Worm (Caenorhabditis elegans) whole organism, L4 larva: ENCODE measurements around the gene adt-1.

Experiments
- ama-1 ChIP-seq: fragments of 150-350 bp; optimal IDR thresholded peaks from 2 replicates; lab custom pipeline; 2014; ENCODE audit warnings: inconsistent platforms, mixed read lengths
- ceh-82 ChIP-seq: sonication (generic microtip); optimal IDR thresholded peaks from 2 replicates; lab custom pipeline; 2017; ENCODE audit warnings: missing biosample characterization, missing genetic modification characterization
- dmd-6 ChIP-seq: fragments of 200-800 bp; sonication (Bioruptor generic); IDR thresholded peaks from 2 replicates; pipeline ENCODE4 v1.3.6; 2022; ENCODE audit warnings: missing genetic modification reagents, missing genetic modification characterization, missing compliant biosample characterization
- fkh-10 ChIP-seq: fragments of 150-350 bp; optimal IDR thresholded peaks from 2 replicates; lab custom pipeline; 2014; ENCODE audit warnings: missing biosample characterization, missing genetic modification reagents, missing genetic modification characterization
- nhr-111 ChIP-seq: fragments of 200-800 bp; sonication (Bioruptor generic); optimal IDR thresholded peaks from 2 replicates; lab custom pipeline; 2018; ENCODE audit warnings: mild to moderate bottlenecking, missing genetic modification characterization, missing compliant biosample characterization
- nhr-25 ChIP-seq: sonication (generic microtip); optimal IDR thresholded peaks from 2 replicates; lab custom pipeline; 2017; ENCODE audit warnings: missing genetic modification characterization, mild to moderate bottlenecking, missing compliant biosample characterization, antibody characterized with exemption, moderate library complexity, borderline replicate concordance; ENCODE audit not compliant: insufficient read depth
- saeg-2 ChIP-seq: fragments of 200-800 bp; sonication (Bioruptor generic); IDR thresholded peaks from 2 replicates; pipeline ENCODE4 v1.3.6; 2022; ENCODE audit warnings: missing genetic modification reagents, missing genetic modification characterization, missing compliant biosample characterization
- snpc-4 ChIP-seq: fragments of 150-350 bp; optimal IDR thresholded peaks from 2 replicates; lab custom pipeline; 2014; ENCODE audit warnings: missing biosample characterization, missing genetic modification characterization
- unc-39 ChIP-seq: sonication (generic microtip); optimal IDR thresholded peaks from 2 replicates; lab custom pipeline; 2017; ENCODE audit warnings: missing biosample characterization, missing genetic modification characterization
- unc-62 ChIP-seq, 3 experiments: fragments of 150-350 bp in 1 of 3; sonication (generic microtip); optimal IDR thresholded peaks in 2 of 3; peaks in 1 of 3; 1 replicate in 1 of 3; 2 replicates in 2 of 3; lab custom pipeline; 2014 to 2017; ENCODE audit warnings: missing biosample characterization in 3 of 3, missing genetic modification characterization in 3 of 3, missing genetic modification reagents in 3 of 3, missing genotype in 1 of 3
- ztf-11 ChIP-seq: fragments of 150-350 bp; optimal IDR thresholded peaks from 2 replicates; lab custom pipeline; 2014; ENCODE audit warnings: missing biosample characterization, missing genetic modification characterization

- TF ChIP-seq fkh-10 (GFP tag; lab: Kevin White, UChicago) (no peak), snpc-4 (tag; lab: Kevin White, UChicago) (no peak), saeg-2 (GFP tag; lab: Robert Waterston, UW) (no peak), ceh-82 (tag; lab: Kevin White, UChicago) (no peak), unc-39 (tag; lab: Kevin White, UChicago) (no peak), dmd-6 (no peak), ztf-11 (tag; lab: Kevin White, UChicago) (no peak), unc-62 (GFP tag; optimal IDR thresholded peaks at IDR 0.05 in 1 of 2; lab: Kevin White, UChicago) (no peak), unc-62 (tag; optimal IDR thresholded peaks at IDR 0.05; lab: Kevin White, UChicago) (no peak), nhr-111 (GFP tag; lab: Kevin White, UChicago) (no peak), ama-1 (lab: Kevin White, UChicago) (no peak), nhr-25 (tag; lab: Kevin White, UChicago) (no peak)
These were observed 37.7 kb upstream of the adt-1 start for ce11 chrX:12640961-12641360.
